Fruit fly (Drosophila melanogaster) whole organism, embryonic: ENCODE measurements around the gene Prp39.

Source experiments
- ATbp ChIP-seq: fragments of 200-800 bp; sonication (Bioruptor generic); optimal IDR thresholded peaks from 2 replicates; lab custom pipeline; 2017; ENCODE audit warnings: missing biosample characterization, mild to moderate bottlenecking, missing genetic modification characterization, missing genetic modification reagents
- Antp ChIP-seq: fragments of 200-800 bp; sonication (Bioruptor generic); optimal IDR thresholded peaks from 3 replicates; lab custom pipeline; 2016; ENCODE audit warnings: missing biosample characterization, missing genetic modification characterization
- C15 ChIP-seq: fragments of 200-800 bp; sonication (Bioruptor generic); IDR thresholded peaks from 3 replicates; pipeline ENCODE4 v1.3.6; 2022; ENCODE audit warnings: missing biosample characterization, missing genetic modification characterization
- CG10979 ChIP-seq: fragments of 200-800 bp; sonication (Bioruptor generic); optimal IDR thresholded peaks from 2 replicates; lab custom pipeline; 2018; ENCODE audit warnings: missing biosample characterization, mild to moderate bottlenecking, missing genetic modification characterization, moderate library complexity
- CG11504 ChIP-seq: fragments of 200-800 bp; sonication (Bioruptor generic); optimal IDR thresholded peaks from 3 replicates; lab custom pipeline; 2019; ENCODE audit warnings: missing biosample characterization, mild to moderate bottlenecking, missing genetic modification characterization, moderate library complexity
- CG11560 ChIP-seq: fragments of 200-800 bp; sonication (Bioruptor generic); IDR thresholded peaks from 3 replicates; pipeline ENCODE4 v1.3.6; 2022; ENCODE audit warnings: missing biosample characterization, missing genetic modification characterization
- CG12391 ChIP-seq: fragments of 200-800 bp; sonication (Bioruptor generic); optimal IDR thresholded peaks from 3 replicates; lab custom pipeline; 2018; ENCODE audit warnings: missing biosample characterization, mild to moderate bottlenecking, missing genetic modification characterization, moderate library complexity
- CG13424 ChIP-seq: fragments of 200-800 bp; sonication (Bioruptor generic); optimal IDR thresholded peaks from 2 replicates; lab custom pipeline; 2019; ENCODE audit warnings: missing biosample characterization, mild to moderate bottlenecking, missing genetic modification characterization, moderate library complexity
- CG14441 ChIP-seq: fragments of 200-800 bp; sonication (Bioruptor generic); IDR thresholded peaks from 2 replicates; pipeline ENCODE4 v1.3.6; 2022; ENCODE audit warnings: missing biosample characterization, missing genetic modification characterization
- CG1529 ChIP-seq: fragments of 200-800 bp; sonication (Bioruptor generic); optimal IDR thresholded peaks from 3 replicates; lab custom pipeline; 2018; ENCODE audit warnings: missing biosample characterization, missing genetic modification characterization
- CG15601 ChIP-seq: fragments of 200-800 bp; sonication (Bioruptor generic); optimal IDR thresholded peaks from 3 replicates; lab custom pipeline; 2019; ENCODE audit warnings: missing biosample characterization, mild to moderate bottlenecking, missing genetic modification characterization, moderate library complexity
- CG16863 ChIP-seq: fragments of 200-800 bp; sonication (Bioruptor generic); optimal IDR thresholded peaks from 3 replicates; lab custom pipeline; 2016; ENCODE audit warnings: missing biosample characterization, missing genetic modification characterization
- CG2202 ChIP-seq: fragments of 200-800 bp; sonication (Bioruptor generic); optimal IDR thresholded peaks from 2 replicates; lab custom pipeline; 2018; ENCODE audit warnings: missing biosample characterization, mild to moderate bottlenecking, missing genetic modification characterization
- CG30403 ChIP-seq: fragments of 200-800 bp; sonication (Bioruptor generic); optimal IDR thresholded peaks from 3 replicates; lab custom pipeline; 2016; ENCODE audit warnings: missing biosample characterization, missing genetic modification characterization
- CG3838 ChIP-seq: fragments of 200-800 bp; sonication (Bioruptor generic); optimal IDR thresholded peaks from 3 replicates; lab custom pipeline; 2016; ENCODE audit warnings: missing biosample characterization, missing genetic modification characterization
- CG4707 ChIP-seq: fragments of 200-800 bp; sonication (Bioruptor generic); optimal IDR thresholded peaks from 2 replicates; lab custom pipeline; 2018; ENCODE audit warnings: missing biosample characterization, mild to moderate bottlenecking, missing genetic modification characterization, moderate library complexity
- CG6683 ChIP-seq: fragments of 200-800 bp; sonication (Bioruptor generic); optimal IDR thresholded peaks from 2 replicates; lab custom pipeline; 2017; ENCODE audit warnings: missing biosample characterization, mild to moderate bottlenecking, missing genetic modification characterization, missing genetic modification reagents
- CG7556 ChIP-seq: fragments of 200-800 bp; sonication (Bioruptor generic); optimal IDR thresholded peaks from 2 replicates; lab custom pipeline; 2017; ENCODE audit warnings: missing biosample characterization, mild to moderate bottlenecking, missing genetic modification characterization
- CG7928 ChIP-seq: fragments of 200-800 bp; sonication (Bioruptor generic); optimal IDR thresholded peaks from 2 replicates; lab custom pipeline; 2017; ENCODE audit warnings: missing biosample characterization, mild to moderate bottlenecking, missing genetic modification characterization
- D19A ChIP-seq: fragments of 200-800 bp; optimal IDR thresholded peaks from 3 replicates; lab custom pipeline; 2019; ENCODE audit warnings: missing biosample characterization, mild to moderate bottlenecking, missing genetic modification characterization, moderate library complexity
- Doc3 ChIP-seq: fragments of 200-800 bp; sonication (Bioruptor generic); IDR thresholded peaks from 3 replicates; pipeline ENCODE4 v1.3.6; 2022; ENCODE audit warnings: missing biosample characterization, missing genetic modification characterization; ENCODE audit not compliant: partially characterized antibody
- Dp ChIP-seq: fragments of 200-800 bp; sonication (Bioruptor generic); optimal IDR thresholded peaks from 2 replicates; lab custom pipeline; 2018; ENCODE audit warnings: missing biosample characterization, mild to moderate bottlenecking, missing genetic modification characterization, moderate library complexity
- Gug ChIP-seq: fragments of 200-800 bp; sonication (Bioruptor generic); IDR thresholded peaks from 4 replicates; pipeline ENCODE4 v1.3.6; 2022; ENCODE audit warnings: missing biosample characterization, missing genetic modification characterization
- HLHmδ ChIP-seq: fragments of 200-800 bp; sonication (Bioruptor generic); optimal IDR thresholded peaks from 2 replicates; lab custom pipeline; 2018; ENCODE audit warnings: missing biosample characterization, mild to moderate bottlenecking, missing genetic modification characterization, moderate library complexity
- Hand ChIP-seq: fragments of 200-800 bp; sonication (Bioruptor generic); optimal IDR thresholded peaks from 2 replicates; lab custom pipeline; 2017; ENCODE audit warnings: mild to moderate bottlenecking, missing biosample characterization, missing genetic modification reagents, missing genetic modification characterization
- Hey ChIP-seq: fragments of 200-800 bp; sonication (Bioruptor generic); optimal IDR thresholded peaks from 3 replicates; lab custom pipeline; 2018; ENCODE audit warnings: missing biosample characterization, mild to moderate bottlenecking, missing genetic modification characterization
- Hr51 ChIP-seq, 2 experiments: fragments of 200-800 bp; sonication (Bioruptor generic); optimal IDR thresholded peaks; 2 replicates in 1 of 2; 3 replicates in 1 of 2; lab custom pipeline; 2016 to 2018; ENCODE audit warnings: missing biosample characterization in 2 of 2, missing genetic modification characterization in 2 of 2, mild to moderate bottlenecking in 1 of 2, moderate library complexity in 1 of 2
- Myb ChIP-seq: fragments of 200-800 bp; sonication (Bioruptor generic); optimal IDR thresholded peaks from 2 replicates; lab custom pipeline; 2016; ENCODE audit warnings: missing biosample characterization, missing genetic modification characterization
- Oli ChIP-seq: fragments of 200-800 bp; sonication (Bioruptor generic); optimal IDR thresholded peaks from 2 replicates; lab custom pipeline; 2018; ENCODE audit warnings: missing biosample characterization, mild to moderate bottlenecking, missing genetic modification characterization, moderate library complexity
- Sox100B ChIP-seq: fragments of 200-800 bp; sonication (Bioruptor generic); optimal IDR thresholded peaks from 3 replicates; lab custom pipeline; 2018; ENCODE audit warnings: missing biosample characterization, mild to moderate bottlenecking, missing genetic modification characterization
- Sox102F ChIP-seq: fragments of 200-800 bp; sonication (Bioruptor generic); optimal IDR thresholded peaks from 2 replicates; lab custom pipeline; 2018; ENCODE audit warnings: missing biosample characterization, mild to moderate bottlenecking, missing genetic modification characterization, moderate library complexity
- Ssrp ChIP-seq: fragments of 200-800 bp; sonication (Bioruptor generic); optimal IDR thresholded peaks from 2 replicates; lab custom pipeline; 2018; ENCODE audit warnings: missing biosample characterization, mild to moderate bottlenecking, missing genetic modification characterization, moderate library complexity
- abd-A ChIP-seq: fragments of 200-800 bp; sonication (Bioruptor generic); optimal IDR thresholded peaks from 3 replicates; lab custom pipeline; 2019; ENCODE audit warnings: missing biosample characterization, mild to moderate bottlenecking, missing genetic modification characterization, moderate library complexity
- az2 ChIP-seq: fragments of 200-800 bp; sonication (Bioruptor generic); optimal IDR thresholded peaks from 3 replicates; lab custom pipeline; 2016; ENCODE audit warnings: missing biosample characterization, missing genetic modification characterization
- bsh ChIP-seq, 2 experiments: fragments of 200-800 bp; sonication (Bioruptor generic); optimal IDR thresholded peaks; 2 replicates each; lab custom pipeline; 2017 to 2018; ENCODE audit warnings: mild to moderate bottlenecking in 2 of 2, missing biosample characterization in 2 of 2, missing genetic modification characterization in 2 of 2, moderate library complexity in 1 of 2
- ci ChIP-seq: fragments of 200-800 bp; sonication (Bioruptor generic); IDR thresholded peaks from 3 replicates; pipeline ENCODE4 v1.3.6; 2022; ENCODE audit warnings: missing biosample characterization, missing genetic modification characterization
- dimm ChIP-seq: fragments of 200-800 bp; sonication (Bioruptor generic); IDR thresholded peaks from 2 replicates; pipeline ENCODE4 v1.3.6; 2022; ENCODE audit warnings: missing biosample characterization, missing genetic modification characterization
- dmrt99B ChIP-seq: fragments of 200-800 bp; sonication (Bioruptor generic); optimal IDR thresholded peaks from 2 replicates; lab custom pipeline; 2018; ENCODE audit warnings: missing biosample characterization, mild to moderate bottlenecking, missing genetic modification characterization, moderate library complexity
- fd96Cb ChIP-seq: fragments of 200-800 bp; sonication (Bioruptor generic); optimal IDR thresholded peaks from 2 replicates; lab custom pipeline; 2018; ENCODE audit warnings: missing biosample characterization, mild to moderate bottlenecking, missing genetic modification characterization, moderate library complexity
- grau ChIP-seq: fragments of 200-800 bp; optimal IDR thresholded peaks from 3 replicates; lab custom pipeline; 2019; ENCODE audit warnings: missing biosample characterization, mild to moderate bottlenecking, missing genetic modification characterization, moderate library complexity
- lola ChIP-seq, 3 experiments: fragments of >200 bp in 2 of 3; fragments of 200-800 bp in 1 of 3; sonication (Bioruptor generic) in 1 of 3; optimal IDR thresholded peaks; 2 replicates each; lab custom pipeline; 2017 to 2019; ENCODE audit warnings: missing biosample characterization in 3 of 3, missing genetic modification characterization in 3 of 3, mild to moderate bottlenecking in 1 of 3, moderate library complexity in 1 of 3
- nom ChIP-seq: fragments of 200-800 bp; sonication (Bioruptor generic); optimal IDR thresholded peaks from 2 replicates; lab custom pipeline; 2017; ENCODE audit warnings: missing biosample characterization, missing genetic modification characterization, mild to moderate bottlenecking, moderate library complexity, missing genetic modification reagents
- phol ChIP-seq: fragments of 200-800 bp; sonication (Bioruptor generic); optimal IDR thresholded peaks from 3 replicates; lab custom pipeline; 2018; ENCODE audit warnings: missing biosample characterization, mild to moderate bottlenecking, missing genetic modification characterization, moderate library complexity
- ranshi ChIP-seq: fragments of 200-800 bp; sonication (Bioruptor generic); IDR thresholded peaks from 2 replicates; pipeline ENCODE4 v1.3.6; 2022; ENCODE audit warnings: missing biosample characterization, missing genetic modification characterization
- sens ChIP-seq: fragments of 200-800 bp; sonication (Bioruptor generic); peaks from one replicate; lab custom pipeline; 2016; ENCODE audit warnings: missing biosample characterization, missing genetic modification characterization
- tap ChIP-seq: fragments of 200-800 bp; optimal IDR thresholded peaks from 3 replicates; lab custom pipeline; 2019; ENCODE audit warnings: missing biosample characterization, mild to moderate bottlenecking, missing genetic modification characterization, moderate library complexity

The Prp39 gene

DNA sequence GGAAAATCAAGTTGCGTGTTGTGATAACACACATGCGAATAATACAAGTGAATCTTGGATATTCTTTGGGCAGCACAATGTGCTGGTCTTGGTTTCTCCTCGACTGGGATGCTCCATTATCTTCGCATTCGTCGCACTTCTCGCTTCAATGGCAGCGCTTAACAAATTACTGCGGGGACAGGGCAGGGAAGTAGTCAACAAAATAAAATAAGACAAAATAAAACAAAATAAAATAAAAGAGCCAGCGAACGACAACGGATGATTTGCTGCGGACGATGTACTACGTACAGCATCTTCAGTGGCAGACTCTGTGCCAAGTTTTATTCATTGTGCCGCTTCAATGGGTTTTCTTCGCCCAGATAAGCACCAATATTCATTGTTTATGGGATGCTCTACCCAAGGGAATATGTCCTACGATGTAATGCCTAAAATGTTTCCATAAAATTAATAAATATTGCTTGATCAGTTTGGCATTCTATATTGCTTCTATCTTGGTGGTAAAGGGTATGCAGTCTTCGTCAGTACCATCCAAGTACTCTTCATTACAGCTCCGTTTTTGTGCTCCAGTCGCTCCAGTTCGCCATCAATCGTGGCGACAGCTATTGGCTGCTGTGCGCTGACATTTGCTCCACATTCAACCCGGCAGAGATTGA lies 35.1 kb downstream of the Prp39 start (continued):
- no peak for TF ChIP-seq CG2202 (tag; lab: Kevin White, UChicago)
- TF ChIP-seq CG14441 (GFP tag; lab: Robert Waterston, UW): no peak
- no peak for TF ChIP-seq abd-A (tag; lab: Kevin White, UChicago)
- no peak for TF ChIP-seq Dp
- no peak for TF ChIP-seq sens (GFP tag; lab: Kevin White, UChicago)
- no peak for TF ChIP-seq dimm (GFP tag; lab: Robert Waterston, UW)
- TF ChIP-seq Ssrp (tag; lab: Kevin White, UChicago): no peak
- TF ChIP-seq CG4707 (GFP tag; lab: Kevin White, UChicago): no peak
- TF ChIP-seq Gug (GFP tag; lab: Robert Waterston, UW): no peak
- TF ChIP-seq HLHmδ (GFP tag; lab: Kevin White, UChicago): no peak
- TF ChIP-seq Myb (GFP tag; lab: Kevin White, UChicago): no peak
- no peak for TF ChIP-seq ATbp
- TF ChIP-seq az2 (GFP tag; lab: Kevin White, UChicago): no peak
- TF ChIP-seq CG3838 (GFP tag; lab: Kevin White, UChicago): no peak

DNA sequence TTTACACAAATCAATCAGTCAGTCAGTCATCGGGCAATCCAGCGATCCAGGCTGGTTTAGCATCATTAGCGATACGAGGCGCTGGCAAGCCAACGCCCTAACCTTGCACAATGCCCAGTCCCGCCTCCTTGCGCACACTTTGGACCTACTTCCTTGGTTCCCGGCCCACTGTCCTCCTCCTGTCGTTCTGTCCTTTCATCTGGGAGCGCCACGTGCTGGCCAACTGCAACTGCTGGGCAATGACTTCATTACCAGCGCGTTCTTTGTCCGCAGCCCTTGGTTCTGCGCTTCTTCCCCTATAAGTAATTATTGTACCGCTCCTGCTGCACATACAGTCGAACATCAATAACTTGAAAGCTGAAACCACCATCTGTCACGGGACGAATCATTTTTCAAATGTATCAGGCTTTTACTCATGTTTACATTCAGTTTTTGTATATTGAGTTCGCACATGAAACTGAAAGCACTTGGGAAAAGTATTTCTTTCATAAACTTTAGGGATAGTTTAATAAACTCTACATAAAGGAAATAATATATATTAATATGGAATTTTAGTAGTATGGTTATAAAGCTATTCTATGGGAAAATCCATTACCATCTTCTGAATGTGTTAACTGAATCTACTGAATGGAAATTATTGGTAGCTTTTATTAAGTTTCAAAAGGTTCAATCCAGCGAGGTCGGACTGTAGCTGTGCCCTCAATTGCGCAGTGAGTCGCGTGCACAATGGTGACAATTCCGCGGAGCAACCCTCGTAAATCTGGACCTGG lies 35.8 kb downstream of the Prp39 start:
- TF ChIP-seq tap (tag; lab: Kevin White, UChicago) (peak; percentile 8), lola (GFP tag; optimal IDR thresholded peaks at IDR 0.05; lab: Kevin White, UChicago) (peak in 1 of 3 experiments; percentile 45), ranshi (GFP tag; lab: Robert Waterston, UW) (no peak), ci (0 out of 3 replicates have a peak, but pooled peaks have one; percentile 7), dmrt99B (tag; lab: Kevin White, UChicago) (peak; percentile 34), CG12391 (tag; lab: Kevin White, UChicago) (peak; percentile 15), CG13424 (tag; lab: Kevin White, UChicago) (peak; percentile 23), CG7928 (GFP tag; lab: Kevin White, UChicago) (no peak), CG7556 (GFP tag; lab: Kevin White, UChicago) (peak; percentile 8), bsh (GFP tag; optimal IDR thresholded peaks at IDR 0.05; lab: Kevin White, UChicago) (peak in 1 of 2 experiments; percentile 2), Sox100B (GFP tag; lab: Kevin White, UChicago) (peak; percentile 28), Doc3 (GFP tag; lab: Robert Waterston, UW) (no peak), CG1529 (GFP tag; lab: Kevin White, UChicago) (peak; percentile 3), CG30403 (GFP tag; lab: Kevin White, UChicago) (peak; percentile 14), grau (peak; percentile 91), D19A (tag; lab: Kevin White, UChicago) (peak; percentile 37), Hand (GFP tag; lab: Kevin White, UChicago) (no peak), C15 (GFP tag; lab: Robert Waterston, UW) (no peak), Hr51 (GFP tag; optimal IDR thresholded peaks at IDR 0.05; lab: Kevin White, UChicago) (peak in 1 of 2 experiments; percentile 8), Hey (peak; percentile 84), phol (peak; percentile 44), Antp (GFP tag; lab: Kevin White, UChicago) (no peak), sens (GFP tag; lab: Kevin White, UChicago) (peak; percentile 69), Sox102F (peak; percentile 3), CG16863 (no peak), fd96Cb (tag; lab: Kevin White, UChicago) (peak; percentile 0), Oli (tag; lab: Kevin White, UChicago) (peak; percentile 24), CG6683 (GFP tag; lab: Kevin White, UChicago) (no peak), CG10979 (tag; lab: Kevin White, UChicago) (peak; percentile 28), CG11504 (tag; lab: Kevin White, UChicago) (peak; percentile 55), CG11560 (no peak), nom (GFP tag; lab: Kevin White, UChicago) (peak; percentile 3), CG15601 (tag; lab: Kevin White, UChicago) (peak; percentile 15)
